Worm (Caenorhabditis elegans) whole organism, L1 larva: Measurements from ENCODE around the gene his-3.

ENCODE experiments used
- hlh-17 ChIP-seq: fragments of 200-800 bp; sonication (Bioruptor generic); optimal IDR thresholded peaks from 2 replicates; lab custom pipeline; 2018; ENCODE audit warnings: missing genetic modification characterization, mild to moderate bottlenecking, missing compliant biosample characterization, moderate library complexity, borderline replicate concordance
- lin-15B ChIP-seq: fragments of 150-350 bp; sonication (generic microtip); optimal IDR thresholded peaks from 3 replicates; lab custom pipeline; 2014; ENCODE audit warnings: missing biosample characterization, missing genetic modification characterization
- mdl-1 ChIP-seq, 2 experiments: fragments of 150-350 bp; optimal IDR thresholded peaks; 2 replicates each; lab custom pipeline; 2014 to 2017; ENCODE audit warnings: missing biosample characterization in 2 of 2, missing genetic modification characterization in 2 of 2, inconsistent platforms in 1 of 2
- nhr-12 ChIP-seq: sonication (generic microtip); optimal IDR thresholded peaks from 2 replicates; lab custom pipeline; 2017; ENCODE audit warnings: missing biosample characterization, missing genetic modification characterization
- nhr-77 ChIP-seq: fragments of 150-350 bp; optimal IDR thresholded peaks from 2 replicates; lab custom pipeline; 2014; ENCODE audit warnings: missing biosample characterization, missing genetic modification characterization
- snpc-4 ChIP-seq: fragments of 150-350 bp; optimal IDR thresholded peaks from 2 replicates; lab custom pipeline; 2014; ENCODE audit warnings: missing biosample characterization, missing genetic modification characterization
- unc-62 ChIP-seq: fragments of 150-350 bp; optimal IDR thresholded peaks from 2 replicates; lab custom pipeline; 2014; ENCODE audit warnings: missing biosample characterization, missing genetic modification reagents, missing genetic modification characterization
- ztf-11 ChIP-seq, 2 experiments: sonication (generic microtip); optimal IDR thresholded peaks; 2 replicates each; lab custom pipeline; 2016 to 2017; ENCODE audit warnings: missing genetic modification characterization in 2 of 2, missing biosample characterization in 1 of 2, missing compliant biosample characterization in 1 of 2

ce11 chrV:16090685-16091084 is 50.1 kb downstream of the his-3 start, which contains the start of gene F22B8.3:
- TF ChIP-seq mdl-1 (tag; optimal IDR thresholded peaks at IDR 0.05; lab: Kevin White, UChicago) (no peak), lin-15B (tag; lab: Kevin White, UChicago) (no peak), hlh-17 (GFP tag; lab: Kevin White, UChicago) (no peak), ztf-11 (tag; optimal IDR thresholded peaks at IDR 0.05; lab: Kevin White, UChicago) (no peak), unc-62 (GFP tag; lab: Kevin White, UChicago) (no peak), nhr-77 (no peak), snpc-4 (no peak), nhr-12 (tag; lab: Kevin White, UChicago) (no peak)
